Fruit fly (Drosophila melanogaster) whole organism, embryonic: ENCODE data around the gene CG32806.

Experiments used
- Atf-2 ChIP-seq: fragments of 200-800 bp; sonication (Bioruptor generic); optimal IDR thresholded peaks from 2 replicates; lab custom pipeline; 2016; ENCODE audit warnings: missing biosample characterization, missing genetic modification characterization
- C15 ChIP-seq: fragments of 200-800 bp; sonication (Bioruptor generic); IDR thresholded peaks from 3 replicates; pipeline ENCODE4 v1.3.6; 2022; ENCODE audit warnings: missing biosample characterization, missing genetic modification characterization
- CG10431 ChIP-seq: fragments of 200-800 bp; sonication (Bioruptor generic); optimal IDR thresholded peaks from 3 replicates; lab custom pipeline; 2018; ENCODE audit warnings: missing biosample characterization, mild to moderate bottlenecking, missing genetic modification characterization
- CG10543 ChIP-seq: fragments of 200-800 bp; sonication (Bioruptor generic); optimal IDR thresholded peaks from 3 replicates; lab custom pipeline; 2017; ENCODE audit warnings: missing biosample characterization, mild to moderate bottlenecking, missing genetic modification characterization, moderate library complexity
- CG12942 ChIP-seq: fragments of 200-800 bp; sonication (Bioruptor generic); optimal IDR thresholded peaks from 3 replicates; lab custom pipeline; 2016; ENCODE audit warnings: missing biosample characterization, missing genetic modification characterization
- CG14014 ChIP-seq: fragments of 200-800 bp; sonication (Bioruptor generic); IDR thresholded peaks from 2 replicates; pipeline ENCODE4 v1.3.6; 2022; ENCODE audit warnings: missing biosample characterization, missing genetic modification characterization
- CG17186 ChIP-seq: fragments of 200-800 bp; sonication (Bioruptor generic); optimal IDR thresholded peaks from 3 replicates; lab custom pipeline; 2017; ENCODE audit warnings: missing biosample characterization, missing genetic modification reagents, missing genetic modification characterization
- CG1792 ChIP-seq: fragments of 200-800 bp; sonication (Bioruptor generic); optimal IDR thresholded peaks from 2 replicates; lab custom pipeline; 2016; ENCODE audit warnings: missing biosample characterization, missing genetic modification characterization
- CG2120 ChIP-seq: fragments of 200-800 bp; sonication (Bioruptor generic); optimal IDR thresholded peaks from 3 replicates; lab custom pipeline; 2016; ENCODE audit warnings: missing biosample characterization, missing genetic modification characterization
- CG33213 ChIP-seq: fragments of 200-800 bp; sonication (Bioruptor generic); optimal IDR thresholded peaks from 3 replicates; lab custom pipeline; 2016; ENCODE audit warnings: missing biosample characterization, missing genetic modification characterization
- CG4282 ChIP-seq: fragments of 200-800 bp; sonication (Bioruptor generic); optimal IDR thresholded peaks from 2 replicates; lab custom pipeline; 2016; ENCODE audit warnings: missing biosample characterization, missing genetic modification characterization
- CG4730 ChIP-seq: fragments of 200-800 bp; sonication (Bioruptor generic); IDR thresholded peaks from 2 replicates; pipeline ENCODE4 v1.3.6; 2022; ENCODE audit warnings: missing biosample characterization, missing genetic modification characterization
- CG4820 ChIP-seq: fragments of 200-800 bp; sonication (Bioruptor generic); optimal IDR thresholded peaks from 3 replicates; lab custom pipeline; 2016; ENCODE audit warnings: missing biosample characterization, missing genetic modification characterization
- CG5180 ChIP-seq: fragments of 200-800 bp; sonication (Bioruptor generic); optimal IDR thresholded peaks from 3 replicates; lab custom pipeline; 2017; ENCODE audit warnings: missing biosample characterization, missing genetic modification characterization, mild to moderate bottlenecking, moderate library complexity, missing genetic modification reagents
- CG5953 ChIP-seq: fragments of 200-800 bp; sonication (Bioruptor generic); IDR thresholded peaks from 2 replicates; pipeline ENCODE4 v1.3.6; 2022; ENCODE audit warnings: missing biosample characterization, missing genetic modification characterization
- CG6175 ChIP-seq: fragments of 200-800 bp; sonication (Bioruptor generic); IDR thresholded peaks from 3 replicates; pipeline ENCODE4 v1.3.6; 2022; ENCODE audit warnings: missing biosample characterization, missing genetic modification characterization
- CG6854 ChIP-seq: fragments of 200-800 bp; sonication (Bioruptor generic); optimal IDR thresholded peaks from 3 replicates; lab custom pipeline; 2017; ENCODE audit warnings: missing biosample characterization, mild to moderate bottlenecking, missing genetic modification characterization
- CG7745 ChIP-seq: fragments of 200-800 bp; sonication (Bioruptor generic); optimal IDR thresholded peaks from 2 replicates; lab custom pipeline; 2018; ENCODE audit warnings: missing biosample characterization, mild to moderate bottlenecking, missing genetic modification characterization, moderate library complexity
- CG7987 ChIP-seq: fragments of 200-800 bp; sonication (Bioruptor generic); optimal IDR thresholded peaks from 2 replicates; lab custom pipeline; 2018; ENCODE audit warnings: missing biosample characterization, mild to moderate bottlenecking, missing genetic modification characterization, moderate library complexity
- CG8359 ChIP-seq: fragments of 200-800 bp; sonication (Bioruptor generic); optimal IDR thresholded peaks from 2 replicates; lab custom pipeline; 2017; ENCODE audit warnings: missing biosample characterization, mild to moderate bottlenecking, missing genetic modification characterization, borderline replicate concordance
- CG9609 ChIP-seq: fragments of 200-800 bp; sonication (Bioruptor generic); optimal IDR thresholded peaks from 3 replicates; lab custom pipeline; 2016; ENCODE audit warnings: missing biosample characterization, missing genetic modification characterization
- CkIIα-i1 ChIP-seq: fragments of 200-800 bp; sonication (Bioruptor generic); IDR thresholded peaks from 2 replicates; pipeline ENCODE4 v1.3.6; 2022; ENCODE audit warnings: missing biosample characterization, missing genetic modification characterization
- Deaf1 ChIP-seq: fragments of 200-800 bp; optimal IDR thresholded peaks from 3 replicates; lab custom pipeline; 2019; ENCODE audit warnings: missing biosample characterization, mild to moderate bottlenecking, missing genetic modification characterization, moderate library complexity
- Dip2 ChIP-seq: fragments of 200-800 bp; sonication (Bioruptor generic); IDR thresholded peaks from 2 replicates; pipeline ENCODE4 v1.3.6; 2022; ENCODE audit warnings: missing biosample characterization, missing genetic modification characterization
- Drgx ChIP-seq: fragments of 200-800 bp; sonication (Bioruptor generic); IDR thresholded peaks from 2 replicates; pipeline ENCODE4 v1.3.6; 2022; ENCODE audit warnings: missing biosample characterization, missing genetic modification characterization
- Jarid2 ChIP-seq: fragments of 200-800 bp; sonication (Bioruptor generic); optimal IDR thresholded peaks from 3 replicates; lab custom pipeline; 2017; ENCODE audit warnings: mild to moderate bottlenecking, missing biosample characterization, missing genetic modification reagents, missing genetic modification characterization
- Kr ChIP-seq: fragments of 200-800 bp; sonication (Bioruptor generic); optimal IDR thresholded peaks from 2 replicates; lab custom pipeline; 2017; ENCODE audit warnings: missing biosample characterization, mild to moderate bottlenecking, missing genetic modification characterization
- Nf-YC ChIP-seq: fragments of 200-800 bp; optimal IDR thresholded peaks from 3 replicates; lab custom pipeline; 2019; ENCODE audit warnings: missing biosample characterization, mild to moderate bottlenecking, missing genetic modification characterization, moderate library complexity
- YL-1 ChIP-seq: fragments of 200-800 bp; sonication (Bioruptor generic); optimal IDR thresholded peaks from 3 replicates; lab custom pipeline; 2017; ENCODE audit warnings: missing biosample characterization, mild to moderate bottlenecking, missing genetic modification characterization
- ash1 ChIP-seq: fragments of 200-800 bp; sonication (Bioruptor generic); optimal IDR thresholded peaks from 2 replicates; lab custom pipeline; 2018; ENCODE audit warnings: missing biosample characterization, mild to moderate bottlenecking, missing genetic modification characterization
- cad ChIP-seq: fragments of >200 bp; optimal IDR thresholded peaks from 2 replicates; lab custom pipeline; 2017; ENCODE audit warnings: missing biosample characterization, missing genetic modification characterization
- chn ChIP-seq: fragments of 200-800 bp; sonication (Bioruptor generic); optimal IDR thresholded peaks from 2 replicates; lab custom pipeline; 2016; ENCODE audit warnings: missing biosample characterization, missing genetic modification characterization
- corto ChIP-seq: fragments of 200-800 bp; sonication (Bioruptor generic); optimal IDR thresholded peaks from 2 replicates; lab custom pipeline; 2016; ENCODE audit warnings: missing biosample characterization, mild to moderate bottlenecking, missing genetic modification characterization, moderate library complexity
- disco-r ChIP-seq: fragments of 200-800 bp; sonication (Bioruptor generic); optimal IDR thresholded peaks from 2 replicates; lab custom pipeline; 2016; ENCODE audit warnings: missing biosample characterization, missing genetic modification characterization
- dpn ChIP-seq, 2 experiments: fragments of 200-800 bp; sonication (Bioruptor generic); optimal IDR thresholded peaks; 3 replicates each; lab custom pipeline; 2016; ENCODE audit warnings: missing biosample characterization in 2 of 2, missing genetic modification characterization in 2 of 2
- fd64A ChIP-seq: fragments of 200-800 bp; sonication (Bioruptor generic); optimal IDR thresholded peaks from 3 replicates; lab custom pipeline; 2018; ENCODE audit warnings: missing biosample characterization, mild to moderate bottlenecking, missing genetic modification characterization
- ftz-f1 ChIP-seq: fragments of 200-800 bp; sonication (Bioruptor generic); optimal IDR thresholded peaks from 2 replicates; lab custom pipeline; 2016; ENCODE audit warnings: missing biosample characterization, missing genetic modification characterization
- kah ChIP-seq: fragments of 200-800 bp; sonication (Bioruptor generic); optimal IDR thresholded peaks from 2 replicates; lab custom pipeline; 2018; ENCODE audit warnings: missing biosample characterization, mild to moderate bottlenecking, missing genetic modification characterization
- oc ChIP-seq: fragments of 200-800 bp; sonication (Bioruptor generic); optimal IDR thresholded peaks from 2 replicates; lab custom pipeline; 2018; ENCODE audit warnings: missing biosample characterization, mild to moderate bottlenecking, missing genetic modification characterization, moderate library complexity
- pzg ChIP-seq: fragments of 200-800 bp; sonication (Bioruptor generic); optimal IDR thresholded peaks from 3 replicates; lab custom pipeline; 2018; ENCODE audit warnings: missing biosample characterization, mild to moderate bottlenecking, missing genetic modification characterization, moderate library complexity
- repo ChIP-seq: fragments of 200-800 bp; sonication (Bioruptor generic); optimal IDR thresholded peaks from 2 replicates; lab custom pipeline; 2016; ENCODE audit warnings: missing biosample characterization, missing genetic modification characterization
- sc ChIP-seq, 3 experiments: fragments of >200 bp in 2 of 3; fragments of 200-800 bp in 1 of 3; sonication (Bioruptor generic) in 1 of 3; optimal IDR thresholded peaks; 2 replicates in 2 of 3; 3 replicates in 1 of 3; lab custom pipeline; 2017; ENCODE audit warnings: mild to moderate bottlenecking in 1 of 3, missing biosample characterization in 1 of 3, missing genetic modification characterization in 1 of 3, missing genetic modification reagents in 1 of 3
- scrt ChIP-seq: fragments of 200-800 bp; sonication (Bioruptor generic); optimal IDR thresholded peaks from 2 replicates; lab custom pipeline; 2018; ENCODE audit warnings: missing biosample characterization, mild to moderate bottlenecking, missing genetic modification characterization, moderate library complexity
- sd ChIP-seq: fragments of 200-800 bp; sonication (Bioruptor generic); optimal IDR thresholded peaks from 3 replicates; lab custom pipeline; 2018; ENCODE audit warnings: missing biosample characterization, mild to moderate bottlenecking, missing genetic modification characterization, moderate library complexity
- sens ChIP-seq: fragments of 200-800 bp; sonication (Bioruptor generic); peaks from one replicate; lab custom pipeline; 2016; ENCODE audit warnings: missing biosample characterization, missing genetic modification characterization
- sug ChIP-seq: fragments of 200-800 bp; optimal IDR thresholded peaks from 2 replicates; lab custom pipeline; 2019; ENCODE audit warnings: missing biosample characterization, mild to moderate bottlenecking, missing genetic modification characterization, moderate library complexity
- ttk ChIP-seq: fragments of 200-800 bp; sonication (Bioruptor generic); IDR thresholded peaks from 2 replicates; pipeline ENCODE4 v2.1.2; 2022; ENCODE audit warnings: missing biosample characterization, missing genetic modification characterization
- wdn ChIP-seq: fragments of 200-800 bp; sonication (Bioruptor generic); IDR thresholded peaks from 2 replicates; pipeline ENCODE4 v1.3.6; 2022; ENCODE audit warnings: missing biosample characterization, missing genetic modification characterization
- z ChIP-seq: fragments of 200-800 bp; sonication (Bioruptor generic); IDR thresholded peaks from 3 replicates; pipeline ENCODE4 v1.3.6; 2022; ENCODE audit warnings: missing biosample characterization, missing genetic modification characterization

Gene CG32806

DNA sequence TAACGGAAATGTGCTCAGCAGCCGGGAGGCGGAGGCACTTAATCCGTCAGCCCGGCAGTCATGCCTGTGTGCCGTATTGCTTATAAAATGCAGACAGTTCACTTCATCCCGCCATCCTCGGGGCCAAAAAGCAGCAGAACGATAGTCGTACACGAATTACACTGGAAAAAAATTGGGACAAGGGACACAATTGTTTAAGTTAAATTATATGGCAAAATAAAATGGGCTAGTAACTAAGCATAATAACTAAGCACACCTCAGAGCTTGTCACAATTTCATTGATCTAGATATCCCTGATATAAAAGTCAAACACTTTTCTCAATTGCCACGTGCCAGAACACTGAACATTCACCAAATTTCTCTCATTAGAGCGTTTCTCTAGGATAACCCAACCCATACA lies at the start of gene CG32806:
CG32806 (plus strand) TSS at position 301 of the 400 bp plus-strand sequence.
- TF ChIP-seq CG4730 (GFP tag; lab: Robert Waterston, UW) (no peak), CG9609 (no peak), sens (GFP tag; lab: Kevin White, UChicago) (peak; percentile 67), CG5953 (GFP tag; lab: Robert Waterston, UW) (no peak), CG12942 (GFP tag; lab: Kevin White, UChicago) (no peak)

DNA sequence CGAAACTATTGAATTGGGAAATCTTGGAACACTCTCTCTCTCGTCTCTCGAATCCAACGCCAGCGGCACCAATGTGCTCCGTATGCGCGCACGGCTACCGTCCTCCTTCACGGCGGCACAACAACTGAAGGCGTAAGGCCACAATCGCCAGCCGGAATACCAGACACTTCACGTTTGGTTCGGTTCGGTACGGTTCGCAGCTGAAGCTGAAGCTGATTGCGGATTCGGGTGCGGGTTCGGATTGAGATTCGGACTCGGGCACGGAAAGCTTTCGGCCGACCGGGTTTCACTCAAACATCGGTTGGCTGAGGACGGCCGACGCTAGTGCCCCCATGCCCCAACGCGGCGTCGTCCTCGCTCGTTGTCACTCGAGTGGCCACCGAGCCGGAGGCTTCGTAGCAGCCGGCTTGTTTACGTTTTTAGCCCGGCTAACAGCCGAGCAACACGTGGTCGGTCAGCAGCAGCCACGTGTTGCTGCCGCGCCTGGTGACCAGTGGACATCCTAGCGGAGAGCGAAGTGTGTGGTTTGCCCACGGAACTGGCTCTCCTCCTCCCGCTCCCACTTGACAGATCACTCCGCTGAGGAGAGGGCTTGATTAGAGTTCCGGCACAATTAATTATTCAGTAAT lies 35.3 kb upstream of the CG32806 start, which contains the start of gene Scgdelta:
Scgdelta (minus strand) TSS at position 128 of the 629 bp plus-strand sequence.
- TF ChIP-seq ttk (GFP tag; lab: Robert Waterston, UW) (no peak), CG33213 (GFP tag; lab: Kevin White, UChicago) (no peak), Drgx (GFP tag; lab: Robert Waterston, UW) (no peak), Jarid2 (GFP tag; lab: Kevin White, UChicago) (peak; percentile 16), CG17186 (no peak), CG4282 (GFP tag; lab: Kevin White, UChicago) (no peak), wdn (GFP tag; lab: Robert Waterston, UW) (no peak), CG4820 (GFP tag; lab: Kevin White, UChicago) (no peak), CG8359 (GFP tag; lab: Kevin White, UChicago) (no peak), CG10431 (GFP tag; lab: Kevin White, UChicago) (no peak), corto (GFP tag; lab: Kevin White, UChicago) (no peak), sd (tag; lab: Kevin White, UChicago) (no peak), Kr (GFP tag; lab: Kevin White, UChicago) (no peak), CG7987 (GFP tag; lab: Kevin White, UChicago) (no peak), fd64A (GFP tag; lab: Kevin White, UChicago) (no peak), kah (GFP tag; lab: Kevin White, UChicago) (peak; percentile 63), CG6175 (GFP tag; lab: Robert Waterston, UW) (0 out of 3 replicates have a peak, but pooled peaks have one; percentile 20), sc (optimal IDR thresholded peaks at IDR 0.05; lab: Kevin White, UChicago) (no peak), sc (GFP tag; optimal IDR thresholded peaks at IDR 0.05; lab: Kevin White, UChicago) (no peak), Nf-YC (tag; lab: Kevin White, UChicago) (peak; percentile 89), ash1 (GFP tag; lab: Kevin White, UChicago) (no peak), CG2120 (GFP tag; lab: Kevin White, UChicago) (no peak), CG5180 (GFP tag; lab: Kevin White, UChicago) (peak; percentile 50), CG14014 (GFP tag; lab: Robert Waterston, UW) (no peak), oc (tag; lab: Kevin White, UChicago) (no peak), pzg (GFP tag; lab: Kevin White, UChicago) (no peak), dpn (GFP tag; optimal IDR thresholded peaks at IDR 0.05; lab: Kevin White, UChicago) (no peak), scrt (GFP tag; lab: Kevin White, UChicago) (peak; percentile 96), repo (GFP tag; lab: Kevin White, UChicago) (no peak), cad (GFP tag; lab: Kevin White, UChicago) (no peak), chn (no peak), YL-1 (no peak), C15 (GFP tag; lab: Robert Waterston, UW) (no peak), CG10543 (GFP tag; lab: Kevin White, UChicago) (peak; percentile 53), Atf-2 (GFP tag; lab: Kevin White, UChicago) (no peak), ftz-f1 (peak; percentile 31), disco-r (GFP tag; lab: Kevin White, UChicago) (no peak), CG6854 (GFP tag; lab: Kevin White, UChicago) (no peak), Deaf1 (tag; lab: Kevin White, UChicago) (peak; percentile 98), Dip2 (no peak), sug (no peak), CkIIα-i1 (GFP tag; lab: Robert Waterston, UW) (no peak), CG1792 (no peak), sens (GFP tag; lab: Kevin White, UChicago) (no peak), CG7745 (tag; lab: Kevin White, UChicago) (no peak), z (GFP tag; lab: Robert Waterston, UW) (peak; percentile 89)
